Worm (Caenorhabditis elegans) whole organism, L1 larva: ENCODE measurements around the gene clec-61.

Source experiments
- C04F5.9 ChIP-seq: sonication (generic microtip); optimal IDR thresholded peaks from 2 replicates; lab custom pipeline; 2016; ENCODE audit warnings: missing genetic modification characterization, missing compliant biosample characterization
- F16B12.6 ChIP-seq: fragments of 150-350 bp; optimal IDR thresholded peaks from 2 replicates; lab custom pipeline; 2014; ENCODE audit warnings: missing biosample characterization, missing genetic modification characterization
- aha-1 ChIP-seq: fragments of 150-350 bp; optimal IDR thresholded peaks from 2 replicates; lab custom pipeline; 2014; ENCODE audit warnings: missing biosample characterization, missing genetic modification characterization
- aly-2 ChIP-seq: fragments of 150-350 bp; optimal IDR thresholded peaks from 2 replicates; lab custom pipeline; 2014; ENCODE audit warnings: missing biosample characterization, missing genetic modification characterization
- ama-1 ChIP-seq: fragments of 150-350 bp; optimal IDR thresholded peaks from 2 replicates; lab custom pipeline; 2014
- blmp-1 ChIP-seq: fragments of 150-350 bp; optimal IDR thresholded peaks from 2 replicates; lab custom pipeline; 2014; ENCODE audit warnings: missing biosample characterization, missing genetic modification characterization
- ceh-8 ChIP-seq: fragments of 200-800 bp; sonication (Bioruptor generic); optimal IDR thresholded peaks from 2 replicates; lab custom pipeline; 2018; ENCODE audit warnings: mild to moderate bottlenecking, missing genetic modification characterization, moderate library complexity, missing compliant biosample characterization
- ceh-82 ChIP-seq, 3 experiments: fragments of 150-350 bp in 1 of 3; sonication (generic microtip) in 2 of 3; optimal IDR thresholded peaks; 2 replicates each; lab custom pipeline; 2014 to 2017; ENCODE audit warnings: missing biosample characterization in 3 of 3, missing genetic modification characterization in 3 of 3
- dsc-1 ChIP-seq: sonication (generic microtip); optimal IDR thresholded peaks from 2 replicates; lab custom pipeline; 2016; ENCODE audit warnings: mild to moderate bottlenecking, missing genetic modification characterization, missing compliant biosample characterization
- egl-13 ChIP-seq: sonication (generic microtip); optimal IDR thresholded peaks from 2 replicates; lab custom pipeline; 2016; ENCODE audit warnings: missing genotype, missing genetic modification reagents, missing genetic modification characterization, missing compliant biosample characterization
- egl-27 ChIP-seq, 2 experiments: fragments of 150-350 bp in 1 of 2; sonication (generic microtip); optimal IDR thresholded peaks; 3 replicates each; lab custom pipeline; 2017 to 2018; ENCODE audit warnings: missing biosample characterization in 2 of 2, missing genetic modification characterization in 2 of 2, missing genetic modification reagents in 2 of 2
- elt-2 ChIP-seq: sonication (generic microtip); optimal IDR thresholded peaks from 2 replicates; lab custom pipeline; 2016; ENCODE audit warnings: missing genetic modification characterization, mild to moderate bottlenecking, inconsistent platforms, missing compliant biosample characterization, missing genetic modification reagents
- elt-3 ChIP-seq, 6 experiments: fragments of 150-350 bp in 1 of 6; sonication (generic microtip); optimal IDR thresholded peaks; 2 replicates each; lab custom pipeline; 2017 to 2018; ENCODE audit warnings: missing biosample characterization in 6 of 6, missing genetic modification characterization in 6 of 6, inconsistent platforms in 1 of 6
- ets-5 ChIP-seq: fragments of 200-800 bp; sonication (Bioruptor generic); IDR thresholded peaks from 2 replicates; pipeline ENCODE4 v1.3.6; 2022; ENCODE audit warnings: missing genetic modification characterization, missing compliant biosample characterization
- fkh-10 ChIP-seq: sonication (generic microtip); optimal IDR thresholded peaks from 2 replicates; lab custom pipeline; 2017; ENCODE audit warnings: missing biosample characterization, missing genetic modification reagents, missing genetic modification characterization
- fos-1 ChIP-seq: fragments of 150-350 bp; optimal IDR thresholded peaks from 2 replicates; lab custom pipeline; 2014; ENCODE audit warnings: missing biosample characterization, missing genetic modification characterization
- hlh-4 ChIP-seq: sonication (generic microtip); optimal IDR thresholded peaks from 2 replicates; lab custom pipeline; 2016; ENCODE audit warnings: mild to moderate bottlenecking, missing genetic modification characterization, missing compliant biosample characterization
- hpl-2 ChIP-seq: fragments of 150-350 bp; optimal IDR thresholded peaks from 2 replicates; lab custom pipeline; 2014; ENCODE audit warnings: missing biosample characterization, missing genetic modification reagents, missing genetic modification characterization
- irx-1 ChIP-seq: sonication (generic microtip); optimal IDR thresholded peaks from 2 replicates; lab custom pipeline; 2016; ENCODE audit warnings: missing genetic modification characterization, missing compliant biosample characterization
- isw-1 ChIP-seq: fragments of 200-800 bp; sonication (Bioruptor generic); IDR thresholded peaks from 2 replicates; pipeline ENCODE4 v1.3.6; 2022; ENCODE audit warnings: missing genetic modification characterization, missing compliant biosample characterization
- lin-13 ChIP-seq: fragments of 150-350 bp; optimal IDR thresholded peaks from 2 replicates; lab custom pipeline; 2014; ENCODE audit warnings: missing biosample characterization, missing genetic modification reagents, missing genetic modification characterization
- lin-14 ChIP-seq: fragments of 200-800 bp; sonication (Bioruptor generic); optimal IDR thresholded peaks from 2 replicates; lab custom pipeline; 2018; ENCODE audit warnings: mild to moderate bottlenecking, missing genetic modification characterization, moderate library complexity, missing compliant biosample characterization
- lin-35 ChIP-seq, 2 experiments: fragments of 150-350 bp; optimal IDR thresholded peaks; 2 replicates each; lab custom pipeline; 2014; ENCODE audit warnings: missing biosample characterization in 2 of 2, missing genetic modification characterization in 2 of 2, missing genetic modification reagents in 2 of 2
- lir-3 ChIP-seq: sonication (generic microtip); optimal IDR thresholded peaks from 2 replicates; lab custom pipeline; 2016; ENCODE audit warnings: mild to moderate bottlenecking, missing genetic modification characterization, moderate library complexity, missing compliant biosample characterization; ENCODE audit not compliant: poor library complexity
- mab-9 ChIP-seq: fragments of 200-800 bp; sonication (Bioruptor generic); IDR thresholded peaks from 2 replicates; pipeline ENCODE4 v1.3.6; 2022; ENCODE audit warnings: missing genetic modification reagents, missing genetic modification characterization, missing compliant biosample characterization
- mdl-1 ChIP-seq, 2 experiments: fragments of 150-350 bp; optimal IDR thresholded peaks; 2 replicates each; lab custom pipeline; 2014 to 2017; ENCODE audit warnings: missing biosample characterization in 2 of 2, missing genetic modification characterization in 2 of 2, inconsistent platforms in 1 of 2
- mef-2 ChIP-seq: fragments of 150-350 bp; optimal IDR thresholded peaks from 2 replicates; lab custom pipeline; 2014; ENCODE audit warnings: missing biosample characterization, missing genetic modification characterization
- mep-1 ChIP-seq: fragments of 150-350 bp; optimal IDR thresholded peaks from 2 replicates; lab custom pipeline; 2014; ENCODE audit warnings: missing biosample characterization, missing genetic modification characterization
- nhr-11 ChIP-seq: fragments of 150-350 bp; optimal IDR thresholded peaks from 2 replicates; lab custom pipeline; 2014; ENCODE audit warnings: missing biosample characterization, missing genetic modification characterization
- nhr-19 ChIP-seq: fragments of 200-800 bp; sonication (Bioruptor generic); conservative IDR thresholded peaks from 2 replicates; pipeline ENCODE4 v1.3.6; 2022; ENCODE audit warnings: missing genetic modification characterization, missing compliant biosample characterization
- nhr-20 ChIP-seq: sonication (generic microtip); optimal IDR thresholded peaks from 2 replicates; lab custom pipeline; 2016; ENCODE audit warnings: mild to moderate bottlenecking, missing genetic modification characterization, missing compliant biosample characterization
- nhr-47 ChIP-seq: sonication (generic microtip); optimal IDR thresholded peaks from 2 replicates; lab custom pipeline; 2016; ENCODE audit warnings: mild to moderate bottlenecking, missing genetic modification characterization, moderate library complexity, missing compliant biosample characterization
- nhr-84 ChIP-seq: sonication (generic microtip); optimal IDR thresholded peaks from 2 replicates; lab custom pipeline; 2017; ENCODE audit warnings: missing biosample characterization, missing genetic modification characterization
- nhr-85 ChIP-seq: sonication (generic microtip); peaks from one replicate; lab custom pipeline; 2016; ENCODE audit warnings: missing genetic modification characterization, inconsistent platforms, missing compliant biosample characterization
- nhr-90 ChIP-seq: sonication (generic microtip); optimal IDR thresholded peaks from 2 replicates; lab custom pipeline; 2016; ENCODE audit warnings: mild to moderate bottlenecking, missing genetic modification characterization, missing compliant biosample characterization; ENCODE audit not compliant: poor library complexity
- pqm-1 ChIP-seq: sonication (generic microtip); optimal IDR thresholded peaks from 3 replicates; lab custom pipeline; 2017; ENCODE audit warnings: missing biosample characterization, missing genetic modification characterization
- rnt-1 ChIP-seq: sonication (generic microtip); optimal IDR thresholded peaks from 2 replicates; lab custom pipeline; 2016; ENCODE audit warnings: mild to moderate bottlenecking, missing genetic modification characterization, moderate library complexity, missing compliant biosample characterization
- skn-1 ChIP-seq: fragments of 150-350 bp; optimal IDR thresholded peaks from 2 replicates; lab custom pipeline; 2014; ENCODE audit warnings: missing biosample characterization, missing genetic modification characterization
- snpc-4 ChIP-seq: fragments of 150-350 bp; optimal IDR thresholded peaks from 2 replicates; lab custom pipeline; 2014; ENCODE audit warnings: missing biosample characterization, missing genetic modification characterization
- snu-23 ChIP-seq: sonication (generic microtip); optimal IDR thresholded peaks from 2 replicates; lab custom pipeline; 2016; ENCODE audit warnings: missing genetic modification characterization, missing compliant biosample characterization
- sox-4 ChIP-seq: sonication (generic microtip); optimal IDR thresholded peaks from 2 replicates; lab custom pipeline; 2016; ENCODE audit warnings: missing genetic modification characterization, missing compliant biosample characterization
- sptf-1 ChIP-seq: fragments of 150-350 bp; optimal IDR thresholded peaks from 2 replicates; lab custom pipeline; 2014; ENCODE audit warnings: missing biosample characterization, missing genetic modification characterization
- sup-37 ChIP-seq: fragments of 200-800 bp; sonication (Bioruptor generic); optimal IDR thresholded peaks from 2 replicates; lab custom pipeline; 2018; ENCODE audit warnings: mild to moderate bottlenecking, missing genetic modification characterization, missing compliant biosample characterization
- swsn-7 ChIP-seq: sonication (generic microtip); optimal IDR thresholded peaks from 2 replicates; lab custom pipeline; 2016; ENCODE audit warnings: missing genetic modification characterization, missing compliant biosample characterization
- unc-30 ChIP-seq: sonication (generic microtip); optimal IDR thresholded peaks from 2 replicates; lab custom pipeline; 2017; ENCODE audit warnings: missing biosample characterization, missing genetic modification characterization
- unc-62 ChIP-seq: fragments of 150-350 bp; optimal IDR thresholded peaks from 2 replicates; lab custom pipeline; 2014; ENCODE audit warnings: missing biosample characterization, missing genetic modification reagents, missing genetic modification characterization
- vab-15 ChIP-seq: sonication (generic microtip); optimal IDR thresholded peaks from 2 replicates; lab custom pipeline; 2017; ENCODE audit warnings: missing genotype, mild to moderate bottlenecking, missing genetic modification characterization, missing compliant biosample characterization
- xbp-1 ChIP-seq: sonication (generic microtip); optimal IDR thresholded peaks from 2 replicates; lab custom pipeline; 2016; ENCODE audit warnings: missing genetic modification characterization, missing compliant biosample characterization
- zag-1 ChIP-seq: fragments of 150-350 bp; optimal IDR thresholded peaks from 2 replicates; lab custom pipeline; 2014; ENCODE audit warnings: missing biosample characterization, missing genetic modification characterization
- zip-4 ChIP-seq: fragments of 200-800 bp; sonication (Bioruptor generic); optimal IDR thresholded peaks from 2 replicates; lab custom pipeline; 2018; ENCODE audit warnings: mild to moderate bottlenecking, missing genetic modification characterization, moderate library complexity, missing compliant biosample characterization
- ztf-4 ChIP-seq: fragments of 150-350 bp; optimal IDR thresholded peaks from 2 replicates; lab custom pipeline; 2014; ENCODE audit warnings: missing biosample characterization, missing genetic modification characterization

clec-61 gene

DNA sequence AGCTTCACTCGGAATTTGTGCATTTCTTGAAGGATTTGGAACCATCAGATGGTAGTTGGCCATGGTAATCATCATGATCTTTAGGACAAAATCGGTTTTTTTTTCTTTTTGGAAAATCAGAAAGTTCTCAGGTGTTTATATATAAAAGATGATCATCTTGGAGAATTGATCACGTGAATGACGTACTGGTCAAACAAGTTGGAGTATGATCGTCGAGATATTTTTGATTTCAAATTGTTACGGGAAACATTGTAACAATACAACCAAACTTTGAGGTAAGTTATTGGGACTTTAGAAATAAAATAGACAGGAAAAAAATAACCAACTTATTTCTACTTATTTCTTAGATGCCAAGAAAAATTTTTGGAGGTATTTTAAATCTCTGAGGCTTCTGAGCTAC lies 28.7 kb upstream of the clec-61 start, which contains the start of gene F59B10.4 (continued):
- TF ChIP-seq hpl-2 (GFP tag; lab: Kevin White, UChicago) (no peak), elt-2 (tag; lab: Kevin White, UChicago) (no peak), blmp-1 (peak; percentile 16), egl-13 (tag; lab: Kevin White, UChicago) (no peak), skn-1 (tag; lab: Kevin White, UChicago) (no peak), nhr-47 (tag; lab: Kevin White, UChicago) (no peak), ets-5 (GFP tag; lab: Robert Waterston, UW) (no peak), ceh-82 (tag; optimal IDR thresholded peaks at IDR 0.05; lab: Kevin White, UChicago) (no peak), sptf-1 (no peak), nhr-84 (tag; lab: Kevin White, UChicago) (no peak), fkh-10 (no peak)

DNA sequence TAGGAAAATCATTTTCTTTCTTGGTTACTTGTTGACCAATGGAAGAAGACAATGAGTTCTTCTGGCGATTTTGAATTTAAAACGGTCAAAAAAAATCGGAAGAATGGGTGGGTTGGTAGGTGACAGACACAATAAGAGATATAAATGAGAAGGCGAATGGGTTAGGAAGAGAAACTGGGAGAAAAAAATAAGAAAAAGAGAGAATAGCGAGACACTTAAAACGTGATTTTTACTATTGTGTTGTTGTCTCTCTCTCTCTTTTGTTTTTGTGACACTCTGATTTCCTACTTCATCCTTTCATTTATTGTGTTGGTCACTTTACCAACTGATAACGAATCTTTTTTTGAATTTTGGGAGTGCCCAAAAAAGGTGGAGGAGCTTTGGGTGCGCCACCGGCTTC lies 26.0 kb upstream of the clec-61 start:
- TF ChIP-seq snpc-4 (tag; lab: Kevin White, UChicago) = no peak
- TF ChIP-seq nhr-85 (tag; lab: Kevin White, UChicago) = peak; percentile 63
- TF ChIP-seq pqm-1 = no peak
- TF ChIP-seq elt-3 (tag; optimal IDR thresholded peaks at IDR 0.05; lab: Kevin White, UChicago) = peak in 2 of 6 experiments; percentile 4 to 8
- TF ChIP-seq nhr-20 (tag; lab: Kevin White, UChicago) = peak; percentile 48
- TF ChIP-seq zag-1 (tag; lab: Kevin White, UChicago) = no peak
- no peak for TF ChIP-seq lin-13 (GFP tag; lab: Kevin White, UChicago)
- TF ChIP-seq blmp-1 = peak; percentile 74
- no peak for TF ChIP-seq irx-1 (tag; lab: Kevin White, UChicago)
- no peak for TF ChIP-seq egl-27 (tag; optimal IDR thresholded peaks at IDR 0.05; lab: Kevin White, UChicago)
- TF ChIP-seq nhr-19 (GFP tag; lab: Robert Waterston, UW) = no peak
- TF ChIP-seq aly-2 (tag; lab: Kevin White, UChicago) = no peak
- no peak for TF ChIP-seq unc-30
- no peak for TF ChIP-seq fkh-10
- no peak for TF ChIP-seq unc-62
- TF ChIP-seq ceh-8 (GFP tag; lab: Kevin White, UChicago) = no peak
- TF ChIP-seq vab-15 (tag; lab: Kevin White, UChicago) = no peak
- TF ChIP-seq nhr-11 (tag; lab: Kevin White, UChicago) = no peak
- no peak for TF ChIP-seq dsc-1 (tag; lab: Kevin White, UChicago)
- TF ChIP-seq snu-23 (GFP tag; lab: Kevin White, UChicago) = peak; percentile 49
- no peak for TF ChIP-seq ztf-4 (tag; lab: Kevin White, UChicago)
- TF ChIP-seq zip-4 = no peak
- no peak for TF ChIP-seq mdl-1 (tag; optimal IDR thresholded peaks at IDR 0.05; lab: Kevin White, UChicago)
- TF ChIP-seq lin-35 (GFP tag; optimal IDR thresholded peaks at IDR 0.05; lab: Kevin White, UChicago) = peak in 1 of 2 experiments; percentile 24
- TF ChIP-seq nhr-47 (tag; lab: Kevin White, UChicago) = no peak
- TF ChIP-seq ama-1 (lab: Kevin White, UChicago) = no peak
- TF ChIP-seq mep-1 = no peak
- no peak for TF ChIP-seq ets-5 (GFP tag; lab: Robert Waterston, UW)
- TF ChIP-seq aha-1 = no peak
- TF ChIP-seq C04F5.9 = no peak
- no peak for TF ChIP-seq swsn-7 (tag; lab: Kevin White, UChicago)
- TF ChIP-seq hlh-4 (tag; lab: Kevin White, UChicago) = no peak
- no peak for TF ChIP-seq elt-2 (tag; lab: Kevin White, UChicago)
- TF ChIP-seq lir-3 (tag; lab: Kevin White, UChicago) = no peak
- TF ChIP-seq mef-2 (tag; lab: Kevin White, UChicago) = no peak
- no peak for TF ChIP-seq F16B12.6 (tag; lab: Kevin White, UChicago)
- TF ChIP-seq fos-1 (tag; lab: Kevin White, UChicago) = no peak
- TF ChIP-seq sox-4 = no peak
- no peak for TF ChIP-seq nhr-90 (tag; lab: Kevin White, UChicago)
- TF ChIP-seq mab-9 (GFP tag; lab: Robert Waterston, UW) = no peak
- TF ChIP-seq sup-37 (GFP tag; lab: Kevin White, UChicago) = no peak
- TF ChIP-seq lin-14 = peak; percentile 71
- TF ChIP-seq egl-13 (tag; lab: Kevin White, UChicago) = no peak
- TF ChIP-seq sptf-1 = no peak
- no peak for TF ChIP-seq rnt-1
- TF ChIP-seq xbp-1 = no peak
- no peak for TF ChIP-seq isw-1 (GFP tag; lab: Robert Waterston, UW)
